Worm (Caenorhabditis elegans) whole organism, early embryonic: ENCODE measurements around the gene gcc-1.

Source experiments
- B0310.2 ChIP-seq: sonication (generic microtip); optimal IDR thresholded peaks from 2 replicates; lab custom pipeline; 2016; ENCODE audit warnings: mild to moderate bottlenecking, missing genetic modification characterization, missing compliant biosample characterization
- F13C5.2 ChIP-seq: sonication (generic microtip); optimal IDR thresholded peaks from 2 replicates; lab custom pipeline; 2017; ENCODE audit warnings: mild to moderate bottlenecking, missing genetic modification characterization, inconsistent platforms, missing compliant biosample characterization
- aly-1 ChIP-seq: sonication (generic microtip); optimal IDR thresholded peaks from 2 replicates; lab custom pipeline; 2016; ENCODE audit warnings: missing genetic modification characterization, missing compliant biosample characterization
- ama-1 ChIP-seq: fragments of 150-350 bp; optimal IDR thresholded peaks from 2 replicates; lab custom pipeline; 2014
- ceh-13 ChIP-seq: fragments of 200-800 bp; sonication (Bioruptor generic); optimal IDR thresholded peaks from 2 replicates; lab custom pipeline; 2018; ENCODE audit warnings: mild to moderate bottlenecking, missing genetic modification characterization, missing compliant biosample characterization
- ceh-36 ChIP-seq: sonication (generic microtip); optimal IDR thresholded peaks from 2 replicates; lab custom pipeline; 2016; ENCODE audit warnings: missing genetic modification characterization, inconsistent platforms, missing compliant biosample characterization
- ets-7 ChIP-seq: sonication (generic microtip); optimal IDR thresholded peaks from 2 replicates; lab custom pipeline; 2016; ENCODE audit warnings: missing genotype, missing genetic modification characterization, missing compliant biosample characterization
- flt-1 ChIP-seq: fragments of 200-800 bp; sonication (Bioruptor generic); IDR thresholded peaks from 2 replicates; pipeline ENCODE4 v1.3.6; 2022; ENCODE audit warnings: missing genetic modification characterization, missing compliant biosample characterization
- hmbx-1 ChIP-seq: sonication (generic microtip); optimal IDR thresholded peaks from 2 replicates; lab custom pipeline; 2016; ENCODE audit warnings: mild to moderate bottlenecking, missing genetic modification characterization, missing compliant biosample characterization
- hmg-4 ChIP-seq: fragments of 200-800 bp; sonication (Bioruptor generic); optimal IDR thresholded peaks from 2 replicates; lab custom pipeline; 2018; ENCODE audit warnings: mild to moderate bottlenecking, missing genetic modification characterization, missing compliant biosample characterization
- hnd-1 ChIP-seq: sonication (generic microtip); optimal IDR thresholded peaks from 2 replicates; lab custom pipeline; 2016; ENCODE audit warnings: missing genetic modification characterization, missing compliant biosample characterization
- pes-1 ChIP-seq: fragments of 200-800 bp; sonication (Bioruptor generic); IDR thresholded peaks from 2 replicates; pipeline ENCODE4 v1.3.6; 2022; ENCODE audit warnings: missing genetic modification reagents, missing genetic modification characterization, missing compliant biosample characterization
- scrt-1 ChIP-seq: fragments of 200-800 bp; sonication (Bioruptor generic); IDR thresholded peaks from 2 replicates; pipeline ENCODE4 v1.3.6; 2022; ENCODE audit warnings: missing genetic modification characterization, missing compliant biosample characterization
- sea-1 ChIP-seq: fragments of 200-800 bp; sonication (Bioruptor generic); conservative IDR thresholded peaks from 2 replicates; pipeline ENCODE4 v1.3.6; 2022; ENCODE audit warnings: missing genetic modification characterization, missing compliant biosample characterization
- tbx-11 ChIP-seq: fragments of 200-800 bp; sonication (Bioruptor generic); IDR thresholded peaks from 2 replicates; pipeline ENCODE4 v1.3.6; 2022; ENCODE audit warnings: missing genetic modification characterization, missing compliant biosample characterization
- tbx-37 ChIP-seq: fragments of 200-800 bp; sonication (Bioruptor generic); conservative IDR thresholded peaks from 2 replicates; pipeline ENCODE4 v1.3.6; 2022; ENCODE audit warnings: missing genetic modification reagents, missing genetic modification characterization, missing compliant biosample characterization
- tra-4 ChIP-seq: sonication (generic microtip); optimal IDR thresholded peaks from 2 replicates; lab custom pipeline; 2017; ENCODE audit warnings: missing genetic modification characterization, missing compliant biosample characterization

The gcc-1 gene

ce11 chrX:3135186-3135585, 24.6 kb upstream of the gcc-1 start, which contains the start of gene K10B3.1:
TSS of gene K10B3.1 (plus strand) at chrX:3135486.
- no peak for TF ChIP-seq F13C5.2 (tag; lab: Kevin White, UChicago)
- TF ChIP-seq pes-1 = no peak

- TF ChIP-seq tbx-11 (GFP tag; lab: Robert Waterston, UW) (no peak), tbx-37 (GFP tag; lab: Robert Waterston, UW) (no peak), ets-7 (tag; lab: Kevin White, UChicago) (no peak), aly-1 (tag; lab: Kevin White, UChicago) (no peak), hnd-1 (tag; lab: Kevin White, UChicago) (no peak), hmbx-1 (tag; lab: Kevin White, UChicago) (no peak)
These were observed 20.0 kb upstream of the gcc-1 start for ce11 chrX:3139516-3140301.

- TF ChIP-seq tra-4 (tag; lab: Kevin White, UChicago) (no peak), tbx-37 (GFP tag; lab: Robert Waterston, UW) (no peak), ama-1 (no peak), hmbx-1 (tag; lab: Kevin White, UChicago) (no peak), hmg-4 (GFP tag; lab: Kevin White, UChicago) (no peak), sea-1 (GFP tag; lab: Robert Waterston, UW) (no peak)
These were observed 18.0 kb upstream of the gcc-1 start for ce11 chrX:3141704-3142103.

DNA sequence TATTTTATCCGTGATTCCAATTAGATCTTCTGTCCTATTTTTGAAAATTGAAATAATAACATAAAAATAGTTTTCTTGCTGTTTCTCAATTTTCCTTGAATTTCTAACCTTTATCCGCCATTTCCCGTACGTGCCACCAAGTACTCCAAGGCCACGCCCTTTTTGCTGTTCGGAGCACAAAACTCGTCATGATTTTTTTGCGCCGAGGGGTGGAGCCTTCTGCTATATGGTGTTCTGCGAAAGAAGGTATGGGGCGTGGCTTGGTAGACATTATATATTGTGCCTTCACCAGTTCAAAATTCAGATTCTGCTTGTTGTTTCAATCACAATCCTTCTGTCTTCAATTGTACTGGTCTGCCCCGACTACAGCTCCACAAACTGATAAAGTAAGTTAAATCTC, 14.5 kb upstream of the gcc-1 start, which contains the start of gene C15C7.4:
C15C7.4 (plus strand) TSS at position 301 of the 400 bp plus-strand sequence.
- TF ChIP-seq F13C5.2 (tag; lab: Kevin White, UChicago) = no peak
- TF ChIP-seq ets-7 (tag; lab: Kevin White, UChicago) = no peak
- no peak for TF ChIP-seq scrt-1
- no peak for TF ChIP-seq tbx-11 (GFP tag; lab: Robert Waterston, UW)
- no peak for TF ChIP-seq B0310.2
- no peak for TF ChIP-seq ceh-36 (tag; lab: Kevin White, UChicago)
- no peak for TF ChIP-seq hmg-4 (GFP tag; lab: Kevin White, UChicago)
- no peak for TF ChIP-seq pes-1

DNA sequence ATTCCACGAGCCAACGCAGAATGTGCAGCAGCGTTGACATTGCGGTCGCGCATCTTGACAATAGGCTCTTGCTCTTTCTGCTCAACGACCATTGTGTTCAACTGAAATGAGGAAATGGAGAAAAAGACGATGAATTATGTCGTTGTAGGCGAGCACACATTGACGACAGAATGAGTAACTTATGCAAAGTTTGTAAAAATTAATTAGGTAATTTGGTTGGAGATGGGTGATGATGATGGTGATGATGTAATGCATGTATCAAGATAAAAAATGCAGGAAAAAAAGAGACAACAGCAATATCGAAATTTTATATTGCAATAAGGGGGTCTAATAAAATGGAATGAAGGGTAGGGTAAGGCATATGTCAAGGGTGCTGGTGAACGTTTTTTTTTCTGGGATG, 7.4 kb upstream of the gcc-1 start, which contains the start of gene bbln-1:
bbln-1 (minus strand) TSS at position 101 of the 400 bp plus-strand sequence.
- TF ChIP-seq F13C5.2 (tag; lab: Kevin White, UChicago) (no peak), flt-1 (GFP tag; lab: Robert Waterston, UW) (no peak), pes-1 (no peak), tbx-11 (GFP tag; lab: Robert Waterston, UW) (no peak), ets-7 (tag; lab: Kevin White, UChicago) (no peak), scrt-1 (no peak), tbx-37 (GFP tag; lab: Robert Waterston, UW) (no peak), hmg-4 (GFP tag; lab: Kevin White, UChicago) (no peak), hnd-1 (tag; lab: Kevin White, UChicago) (no peak), ceh-13 (no peak), ceh-36 (tag; lab: Kevin White, UChicago) (no peak), aly-1 (tag; lab: Kevin White, UChicago) (no peak), tra-4 (tag; lab: Kevin White, UChicago) (no peak), B0310.2 (no peak), hmbx-1 (tag; lab: Kevin White, UChicago) (no peak), sea-1 (GFP tag; lab: Robert Waterston, UW) (no peak), ama-1 (no peak)

DNA sequence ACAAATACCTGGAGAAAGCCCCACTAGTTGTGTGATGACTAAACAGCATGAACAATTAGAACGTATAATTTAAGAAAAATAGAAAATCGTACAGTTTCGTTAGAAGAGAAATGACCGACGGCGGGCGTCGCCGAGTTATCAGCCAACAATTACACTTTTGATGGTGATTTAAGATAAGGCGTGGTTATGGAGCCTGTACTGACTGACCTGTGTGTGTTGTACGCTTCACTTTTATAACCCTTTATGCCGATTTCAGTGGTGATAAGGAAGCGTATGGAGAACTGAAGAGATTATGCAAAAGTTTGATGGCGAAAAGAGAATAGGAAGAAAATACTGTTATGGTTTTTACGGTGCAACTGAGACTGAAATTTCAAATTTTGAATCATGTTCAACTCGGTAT, 6.6 kb upstream of the gcc-1 start:
- TF ChIP-seq tbx-11 (GFP tag; lab: Robert Waterston, UW) (no peak), ceh-36 (tag; lab: Kevin White, UChicago) (no peak), hnd-1 (tag; lab: Kevin White, UChicago) (no peak), F13C5.2 (tag; lab: Kevin White, UChicago) (no peak), B0310.2 (no peak), ets-7 (tag; lab: Kevin White, UChicago) (no peak), hmbx-1 (tag; lab: Kevin White, UChicago) (no peak), scrt-1 (no peak), tra-4 (tag; lab: Kevin White, UChicago) (no peak), ceh-13 (no peak), flt-1 (GFP tag; lab: Robert Waterston, UW) (no peak), aly-1 (tag; lab: Kevin White, UChicago) (no peak), ama-1 (no peak)

DNA sequence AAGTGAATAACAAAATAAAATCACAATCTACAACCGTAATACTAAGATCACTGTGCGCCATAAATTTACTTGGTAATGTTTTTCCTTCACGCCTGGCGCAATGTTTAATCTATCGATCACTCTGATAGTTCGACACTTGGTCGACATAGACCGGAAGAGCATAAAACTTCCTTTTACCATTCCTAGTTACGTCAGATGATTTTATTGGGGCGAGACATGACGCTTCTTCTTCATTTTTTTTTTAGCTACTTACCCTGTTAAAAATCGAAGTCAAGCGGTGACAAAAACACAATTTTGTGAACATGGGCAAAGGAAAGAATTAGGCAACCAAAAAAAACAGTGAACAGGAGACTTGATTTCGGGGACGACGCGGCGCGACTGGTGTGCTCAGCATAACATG, 5.2 kb upstream of the gcc-1 start:
- TF ChIP-seq pes-1 = no peak
- TF ChIP-seq hmbx-1 (tag; lab: Kevin White, UChicago) = no peak
- TF ChIP-seq B0310.2 = no peak

DNA sequence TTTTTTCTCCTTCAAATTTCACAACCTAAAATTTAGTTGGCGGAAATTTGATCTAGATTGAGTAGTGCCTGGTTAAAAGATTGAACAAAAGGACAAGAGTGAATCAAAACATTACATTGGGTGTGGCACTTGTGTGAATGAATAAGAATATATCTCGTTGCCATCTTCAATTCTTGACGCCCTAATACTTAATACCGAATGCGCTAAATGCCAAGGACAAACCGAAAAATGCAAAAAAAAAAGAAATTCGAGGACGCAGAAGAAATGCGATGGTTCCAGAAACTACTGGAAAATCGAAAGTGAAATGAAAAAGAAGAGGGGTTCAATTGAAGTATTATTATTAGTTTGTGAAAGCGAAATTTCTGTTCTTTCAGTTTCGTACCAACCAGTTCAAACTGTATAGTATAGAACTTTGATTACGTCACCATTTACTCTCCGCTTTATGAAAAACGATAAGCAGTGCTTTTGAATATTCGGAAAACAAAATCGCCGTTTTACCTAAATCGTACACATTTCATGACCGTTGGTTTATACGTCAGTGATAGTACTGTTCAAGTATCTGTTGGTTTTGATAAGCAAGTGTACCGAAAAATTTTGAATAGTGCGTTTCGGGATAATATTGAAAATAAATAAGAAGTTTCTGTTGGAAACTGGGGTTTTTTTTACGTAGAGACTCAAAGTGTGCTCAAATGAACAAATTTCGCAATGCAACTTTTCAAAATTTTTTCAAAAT, 4.5 kb upstream of the gcc-1 start:
- TF ChIP-seq sea-1 (GFP tag; lab: Robert Waterston, UW) (no peak), hnd-1 (tag; lab: Kevin White, UChicago) (no peak), tbx-11 (GFP tag; lab: Robert Waterston, UW) (no peak), hmbx-1 (tag; lab: Kevin White, UChicago) (no peak)
